Worm (Caenorhabditis elegans): ENCODE measurements around the gene F42H10.6.
A peak's percentile ranks its signal among the peaks of the same experiment; 100 is the strongest.

The F42H10.6 gene

DNA sequence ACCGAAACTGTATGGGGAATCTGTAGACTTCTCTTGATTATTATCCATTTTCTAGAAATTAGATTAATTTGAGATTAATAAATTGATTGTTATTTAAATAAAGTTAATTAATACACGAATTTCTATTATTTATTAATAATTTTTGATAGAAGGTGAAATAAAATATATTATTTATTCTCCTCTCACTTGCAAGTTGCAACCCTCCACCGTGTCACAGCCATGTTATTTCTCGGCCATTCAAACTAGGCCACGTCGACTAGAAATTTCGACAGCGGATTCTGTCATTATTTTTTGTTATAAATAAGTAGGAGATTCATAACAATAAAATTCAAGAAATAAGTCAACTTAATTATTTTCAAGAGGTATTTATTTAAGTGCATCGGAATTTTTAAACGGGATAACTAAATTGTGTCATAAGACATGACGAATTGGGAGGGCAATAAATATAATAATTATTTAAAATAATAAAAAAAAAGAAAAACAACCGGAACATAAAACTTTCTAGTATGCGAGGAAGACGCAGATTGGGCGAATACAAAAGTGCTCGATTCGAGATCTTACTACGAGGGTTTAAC, 36.6 kb downstream of the F42H10.6 start, which contains the start of gene ufbp-1 (continued):
- TF ChIP-seq mep-1 (tag; optimal IDR thresholded peaks at IDR 0.05) (peak; percentile 96), dmd-8 (GFP tag; IDR thresholded peaks at IDR 0.05) (no peak), rbr-2 (tag; optimal IDR thresholded peaks at IDR 0.05) (peak; percentile 26), ceh-62 (tag; optimal IDR thresholded peaks at IDR 0.05) (no peak), ztf-11 (tag; optimal IDR thresholded peaks at IDR 0.05) (no peak), Y5F2A.4 (GFP tag; optimal IDR thresholded peaks at IDR 0.05) (peak; percentile 77), lin-13 (GFP tag; optimal IDR thresholded peaks at IDR 0.05) (peak; percentile 84), zip-11 (GFP tag; IDR thresholded peaks at IDR 0.05) (0 out of 2 replicates have a peak, but pooled peaks have one; percentile 77), R02D3.7 (tag; optimal IDR thresholded peaks at IDR 0.05) (no peak), mdt-29 (GFP tag; IDR thresholded peaks at IDR 0.05) (0 out of 2 replicates have a peak, but pooled peaks have one; percentile 38), ZK546.5 (tag; optimal IDR thresholded peaks at IDR 0.05) (no peak), gei-8 (GFP tag; optimal IDR thresholded peaks at IDR 0.05) (peak; percentile 71), nhr-11 (tag; optimal IDR thresholded peaks at IDR 0.05) (no peak), F10B5.3 (tag; optimal IDR thresholded peaks at IDR 0.05) (no peak), zfp-3 (GFP tag; conservative IDR thresholded peaks at IDR 0.05) (peak; percentile 96), set-16 (GFP tag; IDR thresholded peaks at IDR 0.05) (no peak), nhr-111 (GFP tag; optimal IDR thresholded peaks at IDR 0.05) (peak; percentile 34), dve-1 (tag; optimal IDR thresholded peaks at IDR 0.05; ENCODE audit: insufficient read depth) (peak; percentile 89), nhr-10 (tag; optimal IDR thresholded peaks at IDR 0.05) (no peak), daf-12 (tag; optimal IDR thresholded peaks at IDR 0.05) (no peak), lin-15B (tag; optimal IDR thresholded peaks at IDR 0.05) (no peak), vab-7 (GFP tag; IDR thresholded peaks at IDR 0.05) (no peak; the same call in 1 of the 2 replicates), nhr-77 (tag; optimal IDR thresholded peaks at IDR 0.05) (no peak), duxl-1 (tag; optimal IDR thresholded peaks at IDR 0.05; ENCODE audit: poor library complexity) (peak; percentile 60), mdl-1 (tag; optimal IDR thresholded peaks at IDR 0.05) (no peak), madf-5 (GFP tag; IDR thresholded peaks at IDR 0.05) (peak in 1 of 2 experiments; percentile 24; a peak in 2 of 4 replicates), unc-39 (tag; optimal IDR thresholded peaks at IDR 0.05) (no peak), spr-1 (tag; optimal IDR thresholded peaks at IDR 0.05) (peak; percentile 26), cey-2 (tag; optimal IDR thresholded peaks at IDR 0.05; ENCODE audit: borderline replicate concordance, insufficient read depth) (no peak), lin-1 (GFP tag; IDR thresholded peaks at IDR 0.05) (peak; percentile 90), daf-19 (GFP tag; conservative IDR thresholded peaks at IDR 0.05) (peak; percentile 85), ces-1 (GFP tag; optimal IDR thresholded peaks at IDR 0.05) (no peak), jun-1 (tag; optimal IDR thresholded peaks at IDR 0.05) (no peak), lsy-2 (tag; optimal IDR thresholded peaks at IDR 0.05) (peak in 1 of 2 experiments; percentile 93), unc-62 (GFP tag; optimal IDR thresholded peaks at IDR 0.05 in 1 of 2) (no peak), unc-62 (tag; optimal IDR thresholded peaks at IDR 0.05) (no peak), nhr-48 (tag; optimal IDR thresholded peaks at IDR 0.05) (peak; percentile 18), nhr-237 (tag; optimal IDR thresholded peaks at IDR 0.05) (no peak), ceh-44 (GFP tag; IDR thresholded peaks at IDR 0.05) (peak; percentile 14; the same call in 1 of the 2 replicates), saeg-2 (GFP tag; IDR thresholded peaks at IDR 0.05) (peak; percentile 74), lin-39 (tag; optimal IDR thresholded peaks at IDR 0.05) (no peak), dpl-1 (GFP tag; optimal IDR thresholded peaks at IDR 0.05) (peak; percentile 61), skn-1 (tag; optimal IDR thresholded peaks at IDR 0.05) (no peak), F44E2.7 (GFP tag; IDR thresholded peaks at IDR 0.05) (no peak), Y48G9A.11 (GFP tag; IDR thresholded peaks at IDR 0.05) (peak; percentile 79), zip-2 (tag; optimal IDR thresholded peaks at IDR 0.05) (peak; percentile 38), F49E8.2 (tag; optimal IDR thresholded peaks at IDR 0.05; ENCODE audit: borderline replicate concordance) (peak; percentile 62), nhr-102 (tag; optimal IDR thresholded peaks at IDR 0.05) (peak; percentile 68), nhr-42 (GFP tag; IDR thresholded peaks at IDR 0.05) (peak; percentile 84), ceh-28 (tag; optimal IDR thresholded peaks at IDR 0.05) (no peak), ctbp-1 (GFP tag; IDR thresholded peaks at IDR 0.05) (peak; percentile 82)
